Worm (Caenorhabditis elegans): ENCODE measurements around the gene C39D10.11.

C39D10.11 gene

DNA sequence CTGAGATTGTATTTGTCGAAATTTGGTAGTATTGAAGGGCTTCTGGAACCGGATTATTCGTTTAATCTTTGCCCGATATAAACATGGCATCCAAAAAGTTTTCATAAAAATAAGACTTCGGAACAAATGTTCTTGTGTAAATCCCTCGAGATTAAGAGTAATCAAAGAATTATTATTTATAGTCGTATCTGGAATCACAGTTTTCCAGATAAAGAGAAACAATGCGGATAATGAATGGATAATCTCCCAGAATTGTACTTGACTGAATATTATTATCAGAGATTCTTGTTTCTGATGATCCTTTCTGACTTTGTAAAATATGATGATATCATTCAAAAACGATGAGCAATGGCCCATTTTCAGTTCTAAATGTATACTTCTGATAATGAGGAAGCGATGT, 18.1 kb downstream of the C39D10.11 start:
- TF ChIP-seq fkh-2 (tag; optimal IDR thresholded peaks at IDR 0.05), result no peak
- TF ChIP-seq unc-62 (GFP tag; optimal IDR thresholded peaks at IDR 0.05), result no peak
- no peak for TF ChIP-seq egl-27 (tag; optimal IDR thresholded peaks at IDR 0.05)
- TF ChIP-seq nfya-1 (tag; optimal IDR thresholded peaks at IDR 0.05; ENCODE audit: insufficient read depth), result no peak
- no peak for TF ChIP-seq tbx-2 (tag; optimal IDR thresholded peaks at IDR 0.05)
- no peak for TF ChIP-seq nhr-43 (tag; optimal IDR thresholded peaks at IDR 0.05; ENCODE audit: poor library complexity, severe bottlenecking)
- no peak for TF ChIP-seq lin-39 (tag; optimal IDR thresholded peaks at IDR 0.05)

DNA sequence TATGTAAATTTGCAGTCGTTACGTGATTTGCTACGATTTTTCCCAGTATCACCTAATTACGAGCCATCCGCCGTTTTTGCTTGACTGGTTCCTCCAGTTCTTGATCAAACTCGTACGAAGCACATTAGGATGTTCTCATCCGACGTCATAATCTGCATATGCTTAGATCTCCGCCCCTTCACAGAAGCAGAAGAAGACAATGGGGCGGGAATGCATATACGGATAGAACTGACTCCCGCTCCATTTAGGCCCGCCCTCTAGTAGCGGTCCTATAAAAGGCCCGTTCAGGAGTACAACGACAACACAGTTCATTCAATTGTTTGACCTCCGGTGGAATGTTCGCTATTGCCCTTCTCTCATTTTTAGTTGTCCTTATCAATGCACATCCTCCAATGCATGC, 22.1 kb downstream of the C39D10.11 start, which contains the start of gene zig-4:
TSS of gene zig-4 (plus strand) at position 301 of the 400 bp plus-strand sequence.
- no peak for TF ChIP-seq ceh-16 (tag; optimal IDR thresholded peaks at IDR 0.05)
- TF ChIP-seq ceh-82 (tag; optimal IDR thresholded peaks at IDR 0.05), result no peak
- no peak for TF ChIP-seq snpc-4 (tag; optimal IDR thresholded peaks at IDR 0.05)
- no peak for TF ChIP-seq jun-1 (tag; optimal IDR thresholded peaks at IDR 0.05)
- TF ChIP-seq eor-1 (tag; optimal IDR thresholded peaks at IDR 0.05), result no peak
- TF ChIP-seq nhr-28 (tag; optimal IDR thresholded peaks at IDR 0.05), result no peak
- no peak for TF ChIP-seq nhr-77 (tag; optimal IDR thresholded peaks at IDR 0.05)
- no peak for TF ChIP-seq elt-3 (tag; optimal IDR thresholded peaks at IDR 0.05)
- TF ChIP-seq tbx-2 (tag; optimal IDR thresholded peaks at IDR 0.05), result no peak
- TF ChIP-seq mml-1 (tag; optimal IDR thresholded peaks at IDR 0.05), result no peak
- TF ChIP-seq egl-27 (tag; optimal IDR thresholded peaks at IDR 0.05), result no peak
- no peak for TF ChIP-seq ceh-9 (tag; optimal IDR thresholded peaks at IDR 0.05)
- no peak for TF ChIP-seq sea-2 (GFP tag; optimal IDR thresholded peaks at IDR 0.05)
- TF ChIP-seq fkh-10 (GFP tag; optimal IDR thresholded peaks at IDR 0.05), result no peak
- no peak for TF ChIP-seq ama-1 (optimal IDR thresholded peaks at IDR 0.05)
- TF ChIP-seq fos-1 (tag; optimal IDR thresholded peaks at IDR 0.05), result no peak
- no peak for TF ChIP-seq lsy-12 (tag; optimal IDR thresholded peaks at IDR 0.05)
- TF ChIP-seq ztf-4 (tag; optimal IDR thresholded peaks at IDR 0.05), result no peak
- TF ChIP-seq nhr-67 (tag; optimal IDR thresholded peaks at IDR 0.05), result no peak
- no peak for TF ChIP-seq elt-1 (tag; optimal IDR thresholded peaks at IDR 0.05)

DNA sequence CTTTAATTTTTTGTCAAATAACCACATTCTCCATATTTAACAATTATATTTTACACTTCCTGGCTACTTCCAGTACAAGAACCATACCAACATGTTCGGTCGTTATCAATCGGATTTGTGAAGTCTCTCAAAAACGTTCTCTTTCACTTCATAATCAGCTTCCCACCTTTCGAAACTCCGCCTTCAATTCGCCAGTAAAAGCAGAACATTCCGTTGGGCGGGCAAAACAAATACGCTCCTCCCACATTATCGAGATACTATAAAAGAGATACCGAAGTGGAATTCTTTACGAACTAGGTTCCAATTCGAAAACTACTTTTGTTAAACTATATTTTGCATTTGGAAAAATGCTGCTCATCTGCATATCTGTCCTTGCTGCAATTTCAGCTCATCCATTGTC, 27.4 kb downstream of the C39D10.11 start, which contains the start of gene zig-3:
TSS of gene zig-3 (plus strand) at position 301 of the 400 bp plus-strand sequence.
- no peak for TF ChIP-seq nhr-76 (tag; optimal IDR thresholded peaks at IDR 0.05)
- TF ChIP-seq pqm-1 (tag; optimal IDR thresholded peaks at IDR 0.05), result no peak
- no peak for TF ChIP-seq fkh-2 (tag; optimal IDR thresholded peaks at IDR 0.05)
- no peak for TF ChIP-seq pha-4 (tag; optimal IDR thresholded peaks at IDR 0.05)
- no peak for TF ChIP-seq egl-5 (tag; optimal IDR thresholded peaks at IDR 0.05)
- TF ChIP-seq daf-12 (tag; optimal IDR thresholded peaks at IDR 0.05), result no peak
- TF ChIP-seq tbx-2 (tag; optimal IDR thresholded peaks at IDR 0.05), result no peak
- no peak for TF ChIP-seq lsy-12 (tag; optimal IDR thresholded peaks at IDR 0.05)

DNA sequence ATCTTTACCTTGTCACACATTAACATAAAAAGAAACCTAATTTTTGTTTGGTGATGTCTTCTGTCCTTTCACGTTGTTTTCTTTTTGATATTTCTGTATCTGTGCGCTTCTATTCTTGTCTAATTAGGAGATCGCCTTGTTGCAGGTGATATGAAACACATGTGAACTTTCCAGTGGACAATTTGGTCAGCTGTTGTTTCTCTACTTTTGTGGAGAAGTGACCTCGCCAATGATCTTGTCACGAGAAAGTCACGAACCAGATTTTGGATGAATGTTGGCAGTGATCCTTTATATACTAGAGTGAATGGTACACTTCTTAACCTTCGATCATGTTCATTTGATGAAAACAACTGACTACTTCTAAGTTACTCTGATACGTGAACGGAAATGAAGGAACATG, 29.4 kb downstream of the C39D10.11 start:
- TF ChIP-seq ztf-4 (tag; optimal IDR thresholded peaks at IDR 0.05) (no peak), aly-2 (tag; optimal IDR thresholded peaks at IDR 0.05) (no peak)

DNA sequence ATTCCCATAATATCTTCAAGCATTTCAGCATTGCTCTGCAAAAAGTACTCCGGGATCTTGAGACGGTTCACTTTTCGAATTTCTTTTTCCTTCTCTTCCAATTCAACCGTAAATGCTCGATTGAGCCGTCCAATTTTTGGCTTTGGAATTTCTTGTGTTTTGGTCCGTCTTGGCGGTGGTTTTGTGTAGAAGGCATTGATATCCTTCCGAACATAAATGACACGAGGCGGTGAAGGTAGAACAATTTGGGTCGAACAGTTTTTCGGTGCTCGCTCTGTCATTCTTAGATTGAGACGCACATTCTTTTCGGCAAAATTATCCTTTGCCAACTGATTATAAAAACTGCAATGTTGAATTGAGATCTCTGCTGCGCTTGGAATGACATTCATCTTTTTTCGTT, 39.6 kb downstream of the C39D10.11 start:
- TF ChIP-seq mdl-1 (tag; optimal IDR thresholded peaks at IDR 0.05) (no peak), unc-39 (tag; optimal IDR thresholded peaks at IDR 0.05) (no peak)

DNA sequence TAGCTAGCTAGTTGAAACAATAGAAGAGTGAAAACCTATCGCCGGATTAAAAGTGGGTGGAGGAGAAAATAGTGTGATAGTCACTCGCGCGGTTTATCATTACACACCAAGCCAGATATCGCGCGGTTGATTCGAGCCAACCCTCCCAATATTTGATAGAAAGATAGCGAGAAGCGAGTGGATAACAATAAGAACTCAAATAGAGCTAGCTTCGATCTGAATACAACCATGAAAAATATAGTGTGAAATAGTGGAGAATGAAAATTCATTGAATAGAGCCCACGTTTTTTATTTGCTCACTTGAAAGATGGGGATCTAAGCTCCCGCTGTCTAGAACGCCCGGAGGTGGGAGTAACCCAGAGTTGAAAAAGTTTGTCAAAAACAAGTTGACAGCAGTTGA, 41.9 kb downstream of the C39D10.11 start, which contains the start of gene tnt-3:
TSS of gene tnt-3 (minus strand) at position 101 of the 400 bp plus-strand sequence.
- TF ChIP-seq jun-1 (tag; optimal IDR thresholded peaks at IDR 0.05) (no peak), ceh-82 (tag; optimal IDR thresholded peaks at IDR 0.05) (no peak), daf-12 (tag; optimal IDR thresholded peaks at IDR 0.05) (no peak), nhr-237 (tag; optimal IDR thresholded peaks at IDR 0.05) (no peak), unc-39 (tag; optimal IDR thresholded peaks at IDR 0.05) (no peak), nfya-1 (tag; optimal IDR thresholded peaks at IDR 0.05; ENCODE audit: insufficient read depth) (no peak), R02D3.7 (tag; optimal IDR thresholded peaks at IDR 0.05) (no peak), fkh-2 (tag; optimal IDR thresholded peaks at IDR 0.05) (no peak), nhr-77 (tag; optimal IDR thresholded peaks at IDR 0.05) (no peak), ceh-16 (tag; optimal IDR thresholded peaks at IDR 0.05) (no peak), ZK546.5 (tag; optimal IDR thresholded peaks at IDR 0.05) (no peak), lsy-12 (tag; optimal IDR thresholded peaks at IDR 0.05) (no peak), mdl-1 (tag; optimal IDR thresholded peaks at IDR 0.05) (no peak), skn-1 (tag; optimal IDR thresholded peaks at IDR 0.05) (no peak), sea-2 (GFP tag; optimal IDR thresholded peaks at IDR 0.05) (no peak)

Measured in whole organism, L3 larva.